Worm (Caenorhabditis elegans) whole organism, dauer: Measurements from ENCODE around the gene cyp-23A1.

Experiments used
- unc-62 ChIP-seq: sonication (generic microtip); optimal IDR thresholded peaks from 2 replicates; lab custom pipeline; 2017; ENCODE audit warnings: missing biosample characterization, missing genetic modification reagents, missing genetic modification characterization

cyp-23A1 gene

ce11 chrII:4557487-4557886 lies 45.5 kb downstream of the cyp-23A1 start, which contains the start of gene M03A1.3:
M03A1.3 (plus strand) TSS chrII:4557787.
- TF ChIP-seq unc-62, result no peak

- no peak for TF ChIP-seq unc-62
Observed at ce11 chrII:4560068-4560467, 48.1 kb downstream of the cyp-23A1 start, which contains the start of gene M03A1.8. M03A1.8 (plus strand) TSS chrII:4560336.

ce11 chrII:4562503-4563000 lies 50.5 kb downstream of the cyp-23A1 start, which contains the start of gene dao-2:
dao-2 (plus strand) TSS chrII:4562950.
- no peak for TF ChIP-seq unc-62

- no peak for TF ChIP-seq unc-62
Observed at ce11 chrII:4565205-4565604, 53.2 kb downstream of the cyp-23A1 start.
